Worm (Caenorhabditis elegans): ENCODE data around the gene eat-17.

The eat-17 gene

DNA sequence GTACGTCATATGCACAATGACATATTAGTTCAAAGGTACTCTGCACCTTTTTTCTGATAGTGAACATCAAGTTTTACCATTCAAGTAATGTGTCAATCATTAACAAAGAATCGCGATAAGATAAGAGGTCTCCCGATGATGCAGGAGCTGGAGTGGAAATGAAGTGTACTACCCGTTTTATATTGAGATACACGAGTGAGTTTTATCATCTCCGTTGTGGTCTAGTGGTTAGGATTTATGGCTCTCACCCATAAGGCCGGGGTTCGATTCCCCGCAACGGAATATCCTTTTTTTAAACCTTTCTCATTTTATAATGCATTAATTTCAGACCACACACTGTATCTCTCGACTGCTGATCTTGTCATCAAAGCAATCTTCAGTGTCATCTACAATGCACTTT, 38.7 kb downstream of the eat-17 start (continued):
- peak; percentile 67 for TF ChIP-seq mdt-29 (GFP tag; IDR thresholded peaks at IDR 0.05)
- no peak for TF ChIP-seq aly-2 (tag; optimal IDR thresholded peaks at IDR 0.05)
- TF ChIP-seq ces-1 (GFP tag; optimal IDR thresholded peaks at IDR 0.05), result no peak
- peak; percentile 66; the same call in 1 of the 2 replicates for TF ChIP-seq dmd-8 (GFP tag; IDR thresholded peaks at IDR 0.05)
- no peak for TF ChIP-seq daf-8 (GFP tag; IDR thresholded peaks at IDR 0.05)
- peak; percentile 80 for TF ChIP-seq snpc-1.2 (GFP tag; IDR thresholded peaks at IDR 0.05)
- TF ChIP-seq ctbp-1 (GFP tag; IDR thresholded peaks at IDR 0.05), result peak; percentile 72
- peak; percentile 73 for TF ChIP-seq gei-8 (GFP tag; optimal IDR thresholded peaks at IDR 0.05)
- TF ChIP-seq tag-97 (GFP tag; IDR thresholded peaks at IDR 0.05), result no peak
- TF ChIP-seq dve-1 (tag; optimal IDR thresholded peaks at IDR 0.05; ENCODE audit: insufficient read depth), result peak; percentile 91
- TF ChIP-seq duxl-1 (tag; optimal IDR thresholded peaks at IDR 0.05; ENCODE audit: poor library complexity), result peak; percentile 20
- no peak for TF ChIP-seq cey-2 (tag; optimal IDR thresholded peaks at IDR 0.05; ENCODE audit: borderline replicate concordance, insufficient read depth)
- no peak for TF ChIP-seq fos-1 (tag; optimal IDR thresholded peaks at IDR 0.05)
- TF ChIP-seq skn-1 (tag; optimal IDR thresholded peaks at IDR 0.05), result no peak
- TF ChIP-seq nhr-10 (tag; optimal IDR thresholded peaks at IDR 0.05), result peak; percentile 35
- TF ChIP-seq ztf-11 (tag; optimal IDR thresholded peaks at IDR 0.05), result no peak
- TF ChIP-seq daf-19 (GFP tag; conservative IDR thresholded peaks at IDR 0.05), result no peak
- no peak for TF ChIP-seq nhr-237 (tag; optimal IDR thresholded peaks at IDR 0.05)
- peak; percentile 56; the same call in 1 of the 2 replicates for TF ChIP-seq dmd-9 (GFP tag; IDR thresholded peaks at IDR 0.05)
- peak; percentile 77 for TF ChIP-seq zip-2 (tag; optimal IDR thresholded peaks at IDR 0.05)
- no peak for TF ChIP-seq T20F7.1 (GFP tag; optimal IDR thresholded peaks at IDR 0.05)
- TF ChIP-seq ceh-32 (tag; optimal IDR thresholded peaks at IDR 0.05; ENCODE audit: poor library complexity), result no peak
- TF ChIP-seq lir-3 (tag; optimal IDR thresholded peaks at IDR 0.05), result peak; percentile 40
- TF ChIP-seq nhr-111 (GFP tag; optimal IDR thresholded peaks at IDR 0.05), result peak; percentile 33
- peak; percentile 68; the same call in 1 of the 2 replicates for TF ChIP-seq F26F4.8 (GFP tag; conservative IDR thresholded peaks at IDR 0.05)
- TF ChIP-seq php-3 (GFP tag; IDR thresholded peaks at IDR 0.05), result peak; percentile 73; the same call in 1 of the 2 replicates
- TF ChIP-seq T26A8.4 (GFP tag; IDR thresholded peaks at IDR 0.05), result peak; percentile 77
- no peak for TF ChIP-seq attf-4 (tag; optimal IDR thresholded peaks at IDR 0.05)
- peak; percentile 71; the same call in 1 of the 2 replicates for TF ChIP-seq zfp-3 (GFP tag; conservative IDR thresholded peaks at IDR 0.05)
- no peak for TF ChIP-seq sdz-12 (GFP tag; optimal IDR thresholded peaks at IDR 0.05)
- no peak for TF ChIP-seq zip-11 (GFP tag; IDR thresholded peaks at IDR 0.05)
- peak; percentile 81 for TF ChIP-seq nhr-102 (tag; optimal IDR thresholded peaks at IDR 0.05)
- TF ChIP-seq arid-1 (GFP tag; conservative IDR thresholded peaks at IDR 0.05), result peak; percentile 64; the same call in 1 of the 2 replicates
- no peak for TF ChIP-seq F10B5.3 (tag; optimal IDR thresholded peaks at IDR 0.05)
- TF ChIP-seq jun-1 (tag; optimal IDR thresholded peaks at IDR 0.05), result no peak
- peak; percentile 77 for TF ChIP-seq ztf-7 (tag; optimal IDR thresholded peaks at IDR 0.05)
- 0 out of 2 replicates have a peak, but pooled peaks have one; percentile 6 for TF ChIP-seq mxl-2 (GFP tag; conservative IDR thresholded peaks at IDR 0.05)
- TF ChIP-seq nhr-6 (tag; optimal IDR thresholded peaks at IDR 0.05), result no peak
- TF ChIP-seq ceh-44 (GFP tag; IDR thresholded peaks at IDR 0.05), result no peak
- TF ChIP-seq nhr-28 (tag; optimal IDR thresholded peaks at IDR 0.05), result no peak
- no peak for TF ChIP-seq ceh-82 (tag; optimal IDR thresholded peaks at IDR 0.05)
- no peak for TF ChIP-seq nhr-25 (tag; optimal IDR thresholded peaks at IDR 0.05; ENCODE audit: borderline replicate concordance, insufficient read depth)
- peak; percentile 43; the same call in 1 of the 2 replicates for TF ChIP-seq nhr-42 (GFP tag; IDR thresholded peaks at IDR 0.05)
- no peak for TF ChIP-seq F37D6.2 (tag; optimal IDR thresholded peaks at IDR 0.05)
- no peak for TF ChIP-seq ceh-62 (tag; optimal IDR thresholded peaks at IDR 0.05)
- TF ChIP-seq zag-1 (tag; optimal IDR thresholded peaks at IDR 0.05), result no peak
- TF ChIP-seq rbr-2 (tag; optimal IDR thresholded peaks at IDR 0.05), result peak; percentile 33
- peak; percentile 21 for TF ChIP-seq mxl-3 (GFP tag; optimal IDR thresholded peaks at IDR 0.05)
- no peak for TF ChIP-seq nhr-76 (tag; optimal IDR thresholded peaks at IDR 0.05)
- TF ChIP-seq madf-9 (GFP tag; conservative IDR thresholded peaks at IDR 0.05), result peak; percentile 52; the same call in 1 of the 2 replicates
- peak in 1 of 2 experiments; percentile 67; a peak in 1 of 4 replicates for TF ChIP-seq madf-5 (GFP tag; IDR thresholded peaks at IDR 0.05)
